Worm (Caenorhabditis elegans): ENCODE measurements around the gene F59B1.8.
A peak's percentile ranks its signal among the peaks of the same experiment; 100 is the strongest.

DNA sequence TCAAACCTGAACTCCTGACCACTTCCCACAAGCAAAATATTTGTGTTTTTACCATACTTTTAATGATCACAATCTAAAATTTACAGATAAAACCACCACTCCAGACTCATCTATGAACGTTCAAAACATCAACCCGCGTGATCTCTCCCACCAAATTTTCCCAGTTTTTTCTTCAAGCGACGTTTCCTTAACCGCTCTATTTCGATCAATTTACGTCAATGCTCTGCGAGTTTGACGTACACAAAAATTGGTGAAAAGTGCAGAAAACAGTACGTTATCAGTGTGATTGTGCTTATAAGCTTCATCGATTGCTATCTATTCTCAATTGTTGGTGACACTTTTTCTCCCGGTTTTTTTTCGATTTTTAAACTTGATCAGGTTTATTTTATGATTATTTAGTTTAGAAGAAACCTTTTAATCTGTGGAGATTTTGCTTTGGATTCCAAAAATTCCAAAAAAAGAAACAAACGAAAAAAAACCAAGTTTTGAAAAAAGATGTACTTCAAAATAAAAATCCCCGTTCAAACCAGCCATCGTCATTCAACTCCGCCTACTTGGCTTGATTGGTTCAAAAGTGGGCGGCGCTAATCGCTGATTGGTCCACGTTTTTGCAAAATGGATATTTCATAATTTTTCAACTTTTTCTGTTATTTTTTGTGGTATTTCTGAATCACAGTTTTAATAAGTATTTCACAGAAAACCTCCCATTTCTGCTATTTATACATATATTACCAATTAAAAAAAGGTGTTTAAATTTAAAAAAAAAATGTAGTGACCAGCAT lies 11.6 kb downstream of the F59B1.8 start:
- TF ChIP-seq nhr-11 (tag; optimal IDR thresholded peaks at IDR 0.05) (no peak), pha-4 (tag; optimal IDR thresholded peaks at IDR 0.05) (peak; percentile 28), nhr-25 (tag; optimal IDR thresholded peaks at IDR 0.05) (no peak), ama-1 (optimal IDR thresholded peaks at IDR 0.05) (no peak), lin-15B (tag; optimal IDR thresholded peaks at IDR 0.05) (no peak), ztf-11 (tag; optimal IDR thresholded peaks at IDR 0.05) (no peak), nhr-76 (tag; optimal IDR thresholded peaks at IDR 0.05) (no peak), unc-62 (GFP tag; optimal IDR thresholded peaks at IDR 0.05) (no peak)
